Fruit fly (Drosophila melanogaster) whole organism, prepupa: ENCODE results near the gene CG13449.

ENCODE experiments used
- Blimp-1 ChIP-seq: fragments of 200-800 bp; sonication (Bioruptor generic); optimal IDR thresholded peaks from 3 replicates; lab custom pipeline; 2017; ENCODE audit warnings: missing biosample characterization, missing genetic modification characterization, mild to moderate bottlenecking, moderate library complexity, missing genetic modification reagents
- CG10631 ChIP-seq: fragments of 200-800 bp; sonication (Bioruptor generic); optimal IDR thresholded peaks from 2 replicates; lab custom pipeline; 2016; ENCODE audit warnings: missing biosample characterization, missing genetic modification characterization
- CG10669 ChIP-seq: fragments of 200-800 bp; sonication (Bioruptor generic); optimal IDR thresholded peaks from 3 replicates; lab custom pipeline; 2018; ENCODE audit warnings: missing biosample characterization, mild to moderate bottlenecking, missing genetic modification characterization, moderate library complexity
- CG11294 ChIP-seq: fragments of 200-800 bp; sonication (Bioruptor generic); IDR thresholded peaks from 2 replicates; pipeline ENCODE4 v1.3.6; 2022; ENCODE audit warnings: missing biosample characterization, missing genetic modification characterization
- CG11762 ChIP-seq: fragments of 200-800 bp; sonication (Bioruptor generic); optimal IDR thresholded peaks from 3 replicates; lab custom pipeline; 2016; ENCODE audit warnings: missing biosample characterization, missing genetic modification characterization; ENCODE audit not compliant: insufficient read depth
- CG11902 ChIP-seq: fragments of 200-800 bp; sonication (Bioruptor generic); optimal IDR thresholded peaks from 3 replicates; lab custom pipeline; 2016; ENCODE audit warnings: missing biosample characterization, missing genetic modification characterization
- CG1621 ChIP-seq: fragments of 200-800 bp; sonication (Bioruptor generic); optimal IDR thresholded peaks from 3 replicates; lab custom pipeline; 2018; ENCODE audit warnings: missing biosample characterization, mild to moderate bottlenecking, missing genetic modification characterization
- CG3032 ChIP-seq: fragments of 200-800 bp; optimal IDR thresholded peaks from 2 replicates; lab custom pipeline; 2019; ENCODE audit warnings: missing biosample characterization, mild to moderate bottlenecking, missing genetic modification characterization, moderate library complexity
- CG34406 ChIP-seq: fragments of 200-800 bp; sonication (Bioruptor generic); optimal IDR thresholded peaks from 3 replicates; lab custom pipeline; 2016; ENCODE audit warnings: missing biosample characterization, missing genetic modification characterization
- CG3919 ChIP-seq: fragments of 200-800 bp; sonication (Bioruptor generic); optimal IDR thresholded peaks from 3 replicates; lab custom pipeline; 2016; ENCODE audit warnings: missing biosample characterization, missing genetic modification characterization
- CG4318 ChIP-seq: fragments of 200-800 bp; sonication (Bioruptor generic); optimal IDR thresholded peaks from 3 replicates; lab custom pipeline; 2017; ENCODE audit warnings: missing biosample characterization, mild to moderate bottlenecking, missing genetic modification characterization
- CG6163 ChIP-seq: fragments of 200-800 bp; sonication (Bioruptor generic); IDR thresholded peaks from 3 replicates; pipeline ENCODE4 v1.3.6; 2022; ENCODE audit warnings: missing biosample characterization, missing genetic modification characterization
- CG6276 ChIP-seq: fragments of 200-800 bp; sonication (Bioruptor generic); optimal IDR thresholded peaks from 2 replicates; lab custom pipeline; 2017; ENCODE audit warnings: missing biosample characterization, mild to moderate bottlenecking, missing genetic modification characterization
- CG6792 ChIP-seq: fragments of 200-800 bp; sonication (Bioruptor generic); optimal IDR thresholded peaks from 3 replicates; lab custom pipeline; 2016; ENCODE audit warnings: missing biosample characterization, missing genetic modification characterization
- CG6854 ChIP-seq: fragments of 200-800 bp; sonication (Bioruptor generic); optimal IDR thresholded peaks from 2 replicates; lab custom pipeline; 2017; ENCODE audit warnings: missing biosample characterization, mild to moderate bottlenecking, missing genetic modification characterization
- CG7368 ChIP-seq: fragments of 200-800 bp; sonication (Bioruptor generic); optimal IDR thresholded peaks from 3 replicates; lab custom pipeline; 2016; ENCODE audit warnings: missing biosample characterization, missing genetic modification characterization
- CG8119 ChIP-seq: fragments of 200-800 bp; sonication (Bioruptor generic); IDR thresholded peaks from 3 replicates; pipeline ENCODE4 v1.3.6; 2022; ENCODE audit warnings: missing biosample characterization, missing genetic modification characterization
- CG9139 ChIP-seq: fragments of 200-800 bp; sonication (Bioruptor generic); optimal IDR thresholded peaks from 3 replicates; lab custom pipeline; 2017; ENCODE audit warnings: missing biosample characterization, mild to moderate bottlenecking, missing genetic modification characterization
- Eip78C ChIP-seq: fragments of 200-800 bp; sonication (Bioruptor generic); peaks from one replicate; lab custom pipeline; 2016; ENCODE audit warnings: missing biosample characterization, missing genetic modification characterization
- Eip93F ChIP-seq: fragments of 200-800 bp; sonication (Bioruptor generic); optimal IDR thresholded peaks from 2 replicates; lab custom pipeline; 2016; ENCODE audit warnings: missing biosample characterization, mild to moderate bottlenecking, missing genetic modification characterization
- Ets21C ChIP-seq: fragments of 200-800 bp; sonication (Bioruptor generic); optimal IDR thresholded peaks from 3 replicates; lab custom pipeline; 2016; ENCODE audit warnings: missing biosample characterization, missing genetic modification characterization
- Ets96B ChIP-seq: fragments of 200-800 bp; optimal IDR thresholded peaks from 2 replicates; lab custom pipeline; 2019; ENCODE audit warnings: missing biosample characterization, mild to moderate bottlenecking, missing genetic modification characterization, moderate library complexity
- Gug ChIP-seq: fragments of 200-800 bp; sonication (Bioruptor generic); IDR thresholded peaks from 2 replicates; pipeline ENCODE4 v1.3.6; 2022; ENCODE audit warnings: missing biosample characterization, missing genetic modification characterization
- Hr39 ChIP-seq: fragments of 200-800 bp; sonication (Bioruptor generic); optimal IDR thresholded peaks from 2 replicates; lab custom pipeline; 2016; ENCODE audit warnings: missing biosample characterization, missing genetic modification characterization
- Lpt ChIP-seq: fragments of 200-800 bp; sonication (Bioruptor generic); optimal IDR thresholded peaks from 3 replicates; lab custom pipeline; 2016; ENCODE audit warnings: missing biosample characterization, missing genetic modification characterization
- Met ChIP-seq: fragments of 200-800 bp; sonication (Bioruptor generic); optimal IDR thresholded peaks from 3 replicates; lab custom pipeline; 2016; ENCODE audit warnings: missing biosample characterization, missing genetic modification characterization
- Smox ChIP-seq: fragments of 200-800 bp; sonication (Bioruptor generic); optimal IDR thresholded peaks from 3 replicates; lab custom pipeline; 2016; ENCODE audit warnings: missing biosample characterization, missing genetic modification characterization
- Sox14 ChIP-seq: fragments of 200-800 bp; sonication (Bioruptor generic); optimal IDR thresholded peaks from 3 replicates; lab custom pipeline; 2016; ENCODE audit warnings: missing biosample characterization, missing genetic modification characterization
- acj6 ChIP-seq: fragments of 200-800 bp; sonication (Bioruptor generic); optimal IDR thresholded peaks from 3 replicates; lab custom pipeline; 2016; ENCODE audit warnings: missing biosample characterization, missing genetic modification characterization
- cyc ChIP-seq: fragments of 200-800 bp; sonication (Bioruptor generic); optimal IDR thresholded peaks from 3 replicates; lab custom pipeline; 2016; ENCODE audit warnings: missing biosample characterization, missing genetic modification characterization
- dsx ChIP-seq: fragments of 200-800 bp; optimal IDR thresholded peaks from 3 replicates; lab custom pipeline; 2019; ENCODE audit warnings: missing biosample characterization, mild to moderate bottlenecking, missing genetic modification characterization, moderate library complexity; ENCODE audit not compliant: poor library complexity, severe bottlenecking
- eg ChIP-seq: fragments of 200-800 bp; sonication (Bioruptor generic); IDR thresholded peaks from 3 replicates; pipeline ENCODE4 v1.3.6; 2022; ENCODE audit warnings: missing biosample characterization, missing genetic modification characterization
- esn ChIP-seq: fragments of 200-800 bp; sonication (Bioruptor generic); optimal IDR thresholded peaks from 2 replicates; lab custom pipeline; 2016; ENCODE audit warnings: missing biosample characterization, mild to moderate bottlenecking, missing genetic modification characterization, moderate library complexity
- fd59A ChIP-seq: fragments of 200-800 bp; sonication (Bioruptor generic); optimal IDR thresholded peaks from 2 replicates; lab custom pipeline; 2017; ENCODE audit warnings: missing biosample characterization, mild to moderate bottlenecking, missing genetic modification characterization, missing genetic modification reagents
- fd85E ChIP-seq: fragments of 200-800 bp; sonication (Bioruptor generic); optimal IDR thresholded peaks from 3 replicates; lab custom pipeline; 2016; ENCODE audit warnings: missing biosample characterization, missing genetic modification characterization
- fkh ChIP-seq: fragments of 200-800 bp; sonication (Bioruptor generic); optimal IDR thresholded peaks from 3 replicates; lab custom pipeline; 2017; ENCODE audit warnings: missing biosample characterization, mild to moderate bottlenecking, missing genetic modification characterization, moderate library complexity
- net ChIP-seq: fragments of 200-800 bp; sonication (Bioruptor generic); optimal IDR thresholded peaks from 3 replicates; lab custom pipeline; 2016; ENCODE audit warnings: missing biosample characterization, missing genetic modification characterization
- pdm3 ChIP-seq: fragments of 200-800 bp; sonication (Bioruptor generic); optimal IDR thresholded peaks from 3 replicates; lab custom pipeline; 2016; ENCODE audit warnings: missing biosample characterization, missing genetic modification characterization
- salr ChIP-seq, 2 experiments: fragments of 200-800 bp; sonication (Bioruptor generic); optimal IDR thresholded peaks; 3 replicates each; lab custom pipeline; 2016 to 2018; ENCODE audit warnings: missing biosample characterization in 2 of 2, missing genetic modification characterization in 2 of 2, mild to moderate bottlenecking in 1 of 2
- spab ChIP-seq: fragments of 200-800 bp; sonication (Bioruptor generic); optimal IDR thresholded peaks from 2 replicates; lab custom pipeline; 2017; ENCODE audit warnings: missing biosample characterization, mild to moderate bottlenecking, missing genetic modification characterization, missing genetic modification reagents
- ss ChIP-seq, 2 experiments: fragments of 200-800 bp; sonication (Bioruptor generic); optimal IDR thresholded peaks; 2 replicates in 1 of 2; 3 replicates in 1 of 2; lab custom pipeline; 2017 to 2018; ENCODE audit warnings: mild to moderate bottlenecking in 2 of 2, missing biosample characterization in 2 of 2, missing genetic modification characterization in 2 of 2, moderate library complexity in 1 of 2
- topi ChIP-seq: fragments of 200-800 bp; sonication (Bioruptor generic); optimal IDR thresholded peaks from 3 replicates; lab custom pipeline; 2016; ENCODE audit warnings: missing biosample characterization, missing genetic modification characterization

Gene CG13449

DNA sequence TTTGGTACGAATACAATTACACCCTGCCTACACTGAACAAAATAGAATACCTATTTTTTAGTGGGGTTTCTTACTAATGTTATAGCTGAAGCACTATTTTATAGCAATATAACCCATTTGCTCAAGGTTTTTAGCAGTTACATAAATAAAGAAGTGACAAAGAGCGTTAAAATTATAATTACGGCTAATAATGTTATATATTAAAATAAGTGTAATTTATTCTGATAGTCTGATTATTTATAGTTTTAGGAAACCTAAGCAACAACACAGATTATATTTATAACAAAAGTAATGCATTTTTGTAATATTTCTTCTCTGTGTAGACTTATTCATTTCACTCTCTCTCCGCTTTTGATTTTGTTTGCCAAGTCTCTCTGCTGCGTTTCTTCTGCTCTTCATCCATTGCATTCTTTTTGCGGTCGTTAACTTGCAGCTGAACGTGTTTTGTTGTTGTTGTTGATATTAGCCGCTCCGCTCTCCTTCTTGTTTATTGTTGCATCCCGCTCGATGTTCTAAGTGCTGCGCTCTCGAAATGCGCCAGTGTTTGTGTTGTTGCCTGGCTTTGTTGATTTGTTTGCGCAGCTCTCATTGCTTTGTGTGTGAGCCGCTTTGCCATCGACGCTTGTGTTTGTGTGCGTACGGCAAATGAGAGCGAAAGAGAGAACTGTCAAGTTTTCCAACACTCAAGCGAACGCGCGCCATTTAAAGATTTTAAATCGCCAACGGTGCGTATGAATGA is 13.2 kb upstream of the CG13449 start (continued):
- TF ChIP-seq ss (GFP tag; optimal IDR thresholded peaks at IDR 0.05; lab: Kevin White, UChicago): peak; percentile 84 to 92
- peak; percentile 91 for TF ChIP-seq eg
- TF ChIP-seq Eip78C: peak; percentile 98
- peak; percentile 94 for TF ChIP-seq Ets96B
- peak; percentile 97 for TF ChIP-seq CG6276 (GFP tag; lab: Kevin White, UChicago)
- peak; percentile 96 for TF ChIP-seq CG6792
- peak; percentile 97 for TF ChIP-seq CG34406 (GFP tag; lab: Kevin White, UChicago)
- peak; percentile 95 for TF ChIP-seq CG3919
- TF ChIP-seq CG8119 (GFP tag; lab: Robert Waterston, UW): peak; percentile 98
- TF ChIP-seq CG11762 (GFP tag; lab: Kevin White, UChicago): peak; percentile 95
- peak; percentile 98 for TF ChIP-seq esn (GFP tag; lab: Kevin White, UChicago)
- TF ChIP-seq Lpt (GFP tag; lab: Kevin White, UChicago): peak; percentile 95
- TF ChIP-seq CG7368: peak; percentile 87
- TF ChIP-seq salr (GFP tag; optimal IDR thresholded peaks at IDR 0.05; lab: Kevin White, UChicago): peak; percentile 73 to 99
- TF ChIP-seq fkh (GFP tag; lab: Kevin White, UChicago): peak; percentile 89
- peak; percentile 92 for TF ChIP-seq net (GFP tag; lab: Kevin White, UChicago)
- peak; percentile 89 for TF ChIP-seq spab
- TF ChIP-seq CG10669 (GFP tag; lab: Kevin White, UChicago): peak; percentile 90
- peak; percentile 82 for TF ChIP-seq Eip93F (GFP tag; lab: Kevin White, UChicago)
- TF ChIP-seq CG4318 (GFP tag; lab: Kevin White, UChicago): peak; percentile 98
- peak; percentile 81 for TF ChIP-seq CG1621 (tag; lab: Kevin White, UChicago)
- peak; percentile 94 for TF ChIP-seq Blimp-1 (GFP tag; lab: Kevin White, UChicago)
- TF ChIP-seq CG3032 (tag; lab: Kevin White, UChicago): peak; percentile 95
- peak; percentile 90 for TF ChIP-seq fd59A (GFP tag; lab: Kevin White, UChicago)
- peak; percentile 95 for TF ChIP-seq topi (GFP tag; lab: Kevin White, UChicago)
- peak; percentile 93 for TF ChIP-seq Met
- TF ChIP-seq fd85E (GFP tag; lab: Kevin White, UChicago): peak; percentile 50
- peak; percentile 91; the same call in 1 of the 2 replicates for TF ChIP-seq Gug
- peak; percentile 90 for TF ChIP-seq Sox14 (GFP tag; lab: Kevin White, UChicago)
- TF ChIP-seq dsx (GFP tag; lab: Kevin White, UChicago): peak; percentile 88
- peak; percentile 94 for TF ChIP-seq pdm3 (GFP tag; lab: Kevin White, UChicago)
- peak; percentile 84 for TF ChIP-seq Ets21C (GFP tag; lab: Kevin White, UChicago)
- peak; percentile 82 for TF ChIP-seq CG6854
- peak; percentile 98 for TF ChIP-seq acj6 (GFP tag; lab: Kevin White, UChicago)
- TF ChIP-seq cyc: peak; percentile 92
- TF ChIP-seq CG11294 (GFP tag; lab: Robert Waterston, UW): peak; percentile 87
- TF ChIP-seq CG10631 (GFP tag; lab: Kevin White, UChicago): peak; percentile 98
- peak; percentile 88 for TF ChIP-seq CG6163 (GFP tag; lab: Robert Waterston, UW)
- TF ChIP-seq Smox (GFP tag; lab: Kevin White, UChicago): peak; percentile 94
- TF ChIP-seq CG11902: peak; percentile 91
- TF ChIP-seq CG9139 (GFP tag; lab: Kevin White, UChicago): peak; percentile 87
- TF ChIP-seq Hr39 (GFP tag; lab: Kevin White, UChicago): peak; percentile 89
